Fruit fly (Drosophila melanogaster): ENCODE measurements around the gene CG18764.

The CG18764 gene

DNA sequence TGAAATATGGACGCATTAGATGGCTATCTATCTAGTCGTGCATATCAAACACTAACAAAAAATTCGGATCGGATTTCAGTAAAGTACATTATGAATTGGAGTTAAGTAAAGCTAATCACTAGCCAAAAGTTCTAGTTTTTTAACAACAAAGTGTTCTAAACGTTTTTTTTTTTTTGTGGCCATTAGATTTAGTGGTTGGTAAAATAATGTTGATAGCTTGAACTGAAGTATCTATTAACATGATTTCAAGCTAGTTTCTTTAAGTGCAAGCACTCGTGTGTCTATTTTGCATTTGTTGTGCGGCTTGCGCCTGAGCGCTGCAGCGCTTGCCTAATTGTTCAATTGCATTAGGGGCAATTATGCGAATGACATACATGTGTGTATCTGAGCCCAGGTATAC, 35.9 kb downstream of the CG18764 start (continued):
- TF ChIP-seq Dll (GFP tag; IDR thresholded peaks at IDR 0.05; ENCODE audit: partially characterized antibody) (no peak), cato (GFP tag; optimal IDR thresholded peaks at IDR 0.05; ENCODE audit: borderline replicate concordance) (no peak), Hr39 (optimal IDR thresholded peaks at IDR 0.05) (no peak), Sox102F (GFP tag; optimal IDR thresholded peaks at IDR 0.05) (peak; percentile 27), Awh (GFP tag; IDR thresholded peaks at IDR 0.05) (no peak), sens (GFP tag) (no peak), Dad (GFP tag; optimal IDR thresholded peaks at IDR 0.05) (no peak), PHDP (tag; optimal IDR thresholded peaks at IDR 0.05) (peak; percentile 2), CG9876 (GFP tag; optimal IDR thresholded peaks at IDR 0.05) (no peak), CoRest (tag; optimal IDR thresholded peaks at IDR 0.05) (peak; percentile 3), CG2712 (tag; optimal IDR thresholded peaks at IDR 0.05) (no peak), CG7786 (GFP tag; optimal IDR thresholded peaks at IDR 0.05) (no peak), bsh (GFP tag; optimal IDR thresholded peaks at IDR 0.05) (peak in 1 of 2 experiments; percentile 9), Meics (GFP tag; optimal IDR thresholded peaks at IDR 0.05) (no peak), ewg (GFP tag; optimal IDR thresholded peaks at IDR 0.05) (no peak), HHEX (GFP tag; optimal IDR thresholded peaks at IDR 0.05) (no peak), Lhr (GFP tag; optimal IDR thresholded peaks at IDR 0.05) (no peak), trem (tag; optimal IDR thresholded peaks at IDR 0.05) (no peak), CG12071 (GFP tag; optimal IDR thresholded peaks at IDR 0.05) (no peak), CG6654 (GFP tag; optimal IDR thresholded peaks at IDR 0.05) (no peak), CG2678 (tag; optimal IDR thresholded peaks at IDR 0.05) (peak; percentile 9), NfI (GFP tag; optimal IDR thresholded peaks at IDR 0.05) (no peak), aop (GFP tag; IDR thresholded peaks at IDR 0.05) (no peak), tna (GFP tag; IDR thresholded peaks at IDR 0.05; ENCODE audit: partially characterized antibody) (no peak), CG4424 (GFP tag; optimal IDR thresholded peaks at IDR 0.05) (no peak), Hand (GFP tag; optimal IDR thresholded peaks at IDR 0.05) (no peak), CG6813 (GFP tag; optimal IDR thresholded peaks at IDR 0.05) (no peak), CG33557 (GFP tag; optimal IDR thresholded peaks at IDR 0.05) (no peak), Neu2 (GFP tag; optimal IDR thresholded peaks at IDR 0.05; ENCODE audit: borderline replicate concordance) (no peak), CG17359 (tag; optimal IDR thresholded peaks at IDR 0.05) (peak; percentile 34), vnd (GFP tag; IDR thresholded peaks at IDR 0.05; ENCODE audit: partially characterized antibody) (no peak), Med (GFP tag) (peak; percentile 39), CG7928 (GFP tag; optimal IDR thresholded peaks at IDR 0.05) (no peak), CG5953 (GFP tag; IDR thresholded peaks at IDR 0.05) (0 out of 2 replicates have a peak, but pooled peaks have one; percentile 51)

dm6 chr3R:11663441-11663840, 36.8 kb downstream of the CG18764 start:
- TF ChIP-seq so (GFP tag; IDR thresholded peaks at IDR 0.05) = no peak
- no peak for TF ChIP-seq bigmax (GFP tag; optimal IDR thresholded peaks at IDR 0.05)
- no peak for TF ChIP-seq CG11247 (GFP tag; IDR thresholded peaks at IDR 0.05)
- no peak for TF ChIP-seq CG16813 (GFP tag; IDR thresholded peaks at IDR 0.05; ENCODE audit: partially characterized antibody)
- TF ChIP-seq da (GFP tag; optimal IDR thresholded peaks at IDR 0.05) = no peak
- no peak for TF ChIP-seq Bteb2 (GFP tag; optimal IDR thresholded peaks at IDR 0.05)
- TF ChIP-seq ash1 (GFP tag; optimal IDR thresholded peaks at IDR 0.05) = no peak
- no peak for TF ChIP-seq CG13287 (GFP tag; IDR thresholded peaks at IDR 0.05; ENCODE audit: partially characterized antibody)
- TF ChIP-seq lbe (GFP tag; optimal IDR thresholded peaks at IDR 0.05) = no peak
- no peak for TF ChIP-seq rib (GFP tag; IDR thresholded peaks at IDR 0.05)
- no peak for TF ChIP-seq ac (GFP tag; optimal IDR thresholded peaks at IDR 0.05)
- no peak for TF ChIP-seq Ets65A (GFP tag)
- no peak for TF ChIP-seq CG15073 (GFP tag; optimal IDR thresholded peaks at IDR 0.05)
- TF ChIP-seq CG17361 (GFP tag; IDR thresholded peaks at IDR 0.05) = peak; percentile 64; the same call in 2 of the 3 replicates
- no peak for TF ChIP-seq MTF-1 (GFP tag; optimal IDR thresholded peaks at IDR 0.05; ENCODE audit: borderline replicate concordance)
- TF ChIP-seq CG10959 (GFP tag; IDR thresholded peaks at IDR 0.05) = no peak
- TF ChIP-seq scrt (GFP tag; optimal IDR thresholded peaks at IDR 0.05) = no peak
- TF ChIP-seq HLH4C (GFP tag; IDR thresholded peaks at IDR 0.05; ENCODE audit: partially characterized antibody) = no peak
- peak; percentile 24 for TF ChIP-seq run (tag; optimal IDR thresholded peaks at IDR 0.05)
